Worm (Caenorhabditis elegans): Measurements from ENCODE around the gene abt-1.

- TF ChIP-seq ceh-36 (tag; optimal IDR thresholded peaks at IDR 0.05) (no peak), ets-7 (tag; optimal IDR thresholded peaks at IDR 0.05) (no peak), ceh-13 (GFP tag; optimal IDR thresholded peaks at IDR 0.05) (no peak), tra-4 (tag; optimal IDR thresholded peaks at IDR 0.05) (no peak), hnd-1 (tag; optimal IDR thresholded peaks at IDR 0.05) (no peak), hmbx-1 (tag; optimal IDR thresholded peaks at IDR 0.05) (no peak), F13C5.2 (tag; optimal IDR thresholded peaks at IDR 0.05) (no peak)
Observed at ce11 chrIV:10180133-10180749, 34.5 kb downstream of the abt-1 start, which contains the start of gene gta-1.

Measured in whole organism, early embryonic.